Fruit fly (Drosophila melanogaster): Measurements from ENCODE around the gene Arfip.

Gene Arfip

dm6 chr3R:11240891-11241290 lies 6.1 kb upstream of the Arfip start, which contains the start of the genes scpr-B and scpr-A:
Gene scpr-B (minus strand): TSS chr3R:11240991.
Gene scpr-A (plus strand): TSS chr3R:11241183.
- TF ChIP-seq bab1 (GFP tag; optimal IDR thresholded peaks at IDR 0.05) (no peak), CG14711 (tag; optimal IDR thresholded peaks at IDR 0.05) (no peak), pad (GFP tag; optimal IDR thresholded peaks at IDR 0.05) (no peak), CG7101 (tag; optimal IDR thresholded peaks at IDR 0.05) (no peak), cic (GFP tag; optimal IDR thresholded peaks at IDR 0.05) (no peak), Mnt (GFP tag; optimal IDR thresholded peaks at IDR 0.05) (no peak), Hr96 (GFP tag; optimal IDR thresholded peaks at IDR 0.05) (no peak), Crg-1 (GFP tag; optimal IDR thresholded peaks at IDR 0.05) (no peak), CG33017 (tag; optimal IDR thresholded peaks at IDR 0.05) (no peak), CG1620 (GFP tag; optimal IDR thresholded peaks at IDR 0.05) (no peak), CG11617 (GFP tag; optimal IDR thresholded peaks at IDR 0.05) (no peak), tj (GFP tag; optimal IDR thresholded peaks at IDR 0.05) (no peak), kay (GFP tag; ENCODE audit: borderline replicate concordance) (no peak), CG5204 (GFP tag; optimal IDR thresholded peaks at IDR 0.05) (no peak), CG12768 (GFP tag; optimal IDR thresholded peaks at IDR 0.05) (no peak), Clk (GFP tag; optimal IDR thresholded peaks at IDR 0.05) (no peak), toe (GFP tag; optimal IDR thresholded peaks at IDR 0.05) (no peak), cnc (optimal IDR thresholded peaks at IDR 0.05) (no peak)

- TF ChIP-seq toe (GFP tag; optimal IDR thresholded peaks at IDR 0.05) (no peak), Crg-1 (GFP tag; optimal IDR thresholded peaks at IDR 0.05) (no peak), cnc (optimal IDR thresholded peaks at IDR 0.05) (no peak), pad (GFP tag; optimal IDR thresholded peaks at IDR 0.05) (no peak), CG14711 (tag; optimal IDR thresholded peaks at IDR 0.05) (no peak), CG1620 (GFP tag; optimal IDR thresholded peaks at IDR 0.05) (no peak), CG12768 (GFP tag; optimal IDR thresholded peaks at IDR 0.05) (no peak), bab1 (GFP tag; optimal IDR thresholded peaks at IDR 0.05) (peak; percentile 10), CG7101 (tag; optimal IDR thresholded peaks at IDR 0.05) (no peak), CG11617 (GFP tag; optimal IDR thresholded peaks at IDR 0.05) (no peak), Clk (GFP tag; optimal IDR thresholded peaks at IDR 0.05) (no peak), Mnt (GFP tag; optimal IDR thresholded peaks at IDR 0.05) (peak; percentile 34), cic (GFP tag; optimal IDR thresholded peaks at IDR 0.05) (no peak), ovo (GFP tag; optimal IDR thresholded peaks at IDR 0.05) (no peak), CG33017 (tag; optimal IDR thresholded peaks at IDR 0.05) (no peak), Hr96 (GFP tag; optimal IDR thresholded peaks at IDR 0.05) (no peak), kay (GFP tag; ENCODE audit: borderline replicate concordance) (no peak)
These were observed 2.8 kb upstream of the Arfip start, which contains the start of gene CG31388 for dm6 chr3R:11237598-11237997. Gene CG31388 (plus strand): TSS chr3R:11237815.

DNA sequence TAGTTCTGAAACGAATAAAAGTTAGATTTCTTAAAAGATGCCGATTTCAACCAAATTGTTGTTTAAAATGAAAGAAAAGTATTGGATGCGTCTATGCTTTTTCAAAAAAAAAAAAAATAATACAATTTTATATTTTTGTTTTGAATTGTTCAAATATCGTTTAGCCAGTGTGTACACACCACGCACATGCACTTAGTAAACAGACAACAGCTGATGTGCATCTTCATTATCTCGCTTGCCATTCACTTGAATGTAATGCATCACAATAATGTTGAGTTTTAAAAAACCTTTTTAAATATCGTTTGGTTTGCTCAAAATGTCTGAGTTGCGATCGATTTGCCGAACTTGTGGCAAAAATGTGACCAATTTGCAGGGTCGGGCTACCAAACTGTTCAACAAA lies 1.2 kb upstream of the Arfip start, which contains the start of gene CG31441:
CG31441 (plus strand) TSS at position 246 of the 400 bp plus-strand sequence.
- TF ChIP-seq CG11617 (GFP tag; optimal IDR thresholded peaks at IDR 0.05) (no peak), Mnt (GFP tag; optimal IDR thresholded peaks at IDR 0.05) (peak; percentile 61), bab1 (GFP tag; optimal IDR thresholded peaks at IDR 0.05) (peak; percentile 15)

- TF ChIP-seq bab1 (GFP tag; optimal IDR thresholded peaks at IDR 0.05) = peak; percentile 29
- peak; percentile 80 for TF ChIP-seq Mnt (GFP tag; optimal IDR thresholded peaks at IDR 0.05)
- no peak for TF ChIP-seq kay (GFP tag; ENCODE audit: borderline replicate concordance)
These were observed 3.0 kb downstream of the Arfip start, which contains the start of the genes CG17187 and Dph3 for dm6 chr3R:11231705-11232261. Gene CG17187 (minus strand): TSS chr3R:11231879. Gene Dph3 (plus strand): TSS chr3R:11231912.

- TF ChIP-seq CG33017 (tag; optimal IDR thresholded peaks at IDR 0.05) (no peak), cic (GFP tag; optimal IDR thresholded peaks at IDR 0.05) (no peak)
These were observed 3.8 kb downstream of the Arfip start for dm6 chr3R:11231037-11231436.

dm6 chr3R:11230392-11230791 lies 4.4 kb downstream of the Arfip start, which contains the start of gene GCC88:
Gene GCC88 (minus strand): TSS chr3R:11230600.
- TF ChIP-seq tj (GFP tag; optimal IDR thresholded peaks at IDR 0.05) (no peak), CG7045 (GFP tag; optimal IDR thresholded peaks at IDR 0.05) (no peak), Crg-1 (GFP tag; optimal IDR thresholded peaks at IDR 0.05) (no peak), Clk (GFP tag; optimal IDR thresholded peaks at IDR 0.05) (no peak), Mnt (GFP tag; optimal IDR thresholded peaks at IDR 0.05) (no peak), Hr96 (GFP tag; optimal IDR thresholded peaks at IDR 0.05) (no peak), cnc (optimal IDR thresholded peaks at IDR 0.05) (no peak)

dm6 chr3R:11226496-11226895 lies 8.3 kb downstream of the Arfip start, which contains the start of gene CG17726:
Gene CG17726 (plus strand): TSS chr3R:11226762.
- TF ChIP-seq Crg-1 (GFP tag; optimal IDR thresholded peaks at IDR 0.05) = peak; percentile 92
- no peak for TF ChIP-seq CG5204 (GFP tag; optimal IDR thresholded peaks at IDR 0.05)
- TF ChIP-seq CG1620 (GFP tag; optimal IDR thresholded peaks at IDR 0.05) = peak; percentile 87
- TF ChIP-seq CG7101 (tag; optimal IDR thresholded peaks at IDR 0.05) = peak; percentile 99
- TF ChIP-seq tj (GFP tag; optimal IDR thresholded peaks at IDR 0.05) = peak; percentile 68
- peak; percentile 66 for TF ChIP-seq pad (GFP tag; optimal IDR thresholded peaks at IDR 0.05)
- TF ChIP-seq CG12768 (GFP tag; optimal IDR thresholded peaks at IDR 0.05) = peak; percentile 89
- TF ChIP-seq CG14711 (tag; optimal IDR thresholded peaks at IDR 0.05) = peak; percentile 97
- TF ChIP-seq cnc (optimal IDR thresholded peaks at IDR 0.05) = no peak
- TF ChIP-seq ovo (GFP tag; optimal IDR thresholded peaks at IDR 0.05) = peak; percentile 87
- peak; percentile 95 for TF ChIP-seq CG11617 (GFP tag; optimal IDR thresholded peaks at IDR 0.05)
- no peak for TF ChIP-seq kay (GFP tag; ENCODE audit: borderline replicate concordance)
- TF ChIP-seq bab1 (GFP tag; optimal IDR thresholded peaks at IDR 0.05) = peak; percentile 98
- TF ChIP-seq Hr96 (GFP tag; optimal IDR thresholded peaks at IDR 0.05) = no peak
- no peak for TF ChIP-seq Clk (GFP tag; optimal IDR thresholded peaks at IDR 0.05)
- no peak for TF ChIP-seq toe (GFP tag; optimal IDR thresholded peaks at IDR 0.05)
- TF ChIP-seq Mnt (GFP tag; optimal IDR thresholded peaks at IDR 0.05) = peak; percentile 69
- peak; percentile 62 for TF ChIP-seq cic (GFP tag; optimal IDR thresholded peaks at IDR 0.05)
- TF ChIP-seq CG33017 (tag; optimal IDR thresholded peaks at IDR 0.05) = peak; percentile 99
- peak; percentile 91 for TF ChIP-seq CG7045 (GFP tag; optimal IDR thresholded peaks at IDR 0.05)
